Worm (Caenorhabditis elegans) whole organism, L1 larva: ENCODE data around the gene fipr-6.

ENCODE experiments used
- C04F5.9 ChIP-seq: sonication (generic microtip); optimal IDR thresholded peaks from 2 replicates; lab custom pipeline; 2016; ENCODE audit warnings: missing genetic modification characterization, missing compliant biosample characterization
- F16B12.6 ChIP-seq: fragments of 150-350 bp; optimal IDR thresholded peaks from 2 replicates; lab custom pipeline; 2014; ENCODE audit warnings: missing biosample characterization, missing genetic modification characterization
- aha-1 ChIP-seq: fragments of 150-350 bp; optimal IDR thresholded peaks from 2 replicates; lab custom pipeline; 2014; ENCODE audit warnings: missing biosample characterization, missing genetic modification characterization
- aly-2 ChIP-seq: fragments of 150-350 bp; optimal IDR thresholded peaks from 2 replicates; lab custom pipeline; 2014; ENCODE audit warnings: missing biosample characterization, missing genetic modification characterization
- ceh-8 ChIP-seq: fragments of 200-800 bp; sonication (Bioruptor generic); optimal IDR thresholded peaks from 2 replicates; lab custom pipeline; 2018; ENCODE audit warnings: mild to moderate bottlenecking, missing genetic modification characterization, moderate library complexity, missing compliant biosample characterization
- ceh-88 ChIP-seq: fragments of 200-800 bp; sonication (Bioruptor generic); IDR thresholded peaks from 2 replicates; pipeline ENCODE4 v1.3.6; 2022; ENCODE audit warnings: missing genetic modification characterization, missing compliant biosample characterization
- ces-1 ChIP-seq: fragments of 150-350 bp; optimal IDR thresholded peaks from 2 replicates; lab custom pipeline; 2014; ENCODE audit warnings: missing biosample characterization, missing genetic modification reagents, missing genetic modification characterization
- efl-1 ChIP-seq, 4 experiments: fragments of 150-350 bp; optimal IDR thresholded peaks in 3 of 4; peaks in 1 of 4; 1 replicate in 1 of 4; 2 replicates in 3 of 4; lab custom pipeline; 2014; ENCODE audit warnings: missing biosample characterization in 2 of 4, missing genetic modification characterization in 2 of 4, missing genetic modification reagents in 2 of 4
- egl-13 ChIP-seq: sonication (generic microtip); optimal IDR thresholded peaks from 2 replicates; lab custom pipeline; 2016; ENCODE audit warnings: missing genotype, missing genetic modification reagents, missing genetic modification characterization, missing compliant biosample characterization
- egl-27 ChIP-seq, 2 experiments: fragments of 150-350 bp in 1 of 2; sonication (generic microtip); optimal IDR thresholded peaks; 3 replicates each; lab custom pipeline; 2017 to 2018; ENCODE audit warnings: missing biosample characterization in 2 of 2, missing genetic modification characterization in 2 of 2, missing genetic modification reagents in 2 of 2
- elt-2 ChIP-seq: sonication (generic microtip); optimal IDR thresholded peaks from 2 replicates; lab custom pipeline; 2016; ENCODE audit warnings: missing genetic modification characterization, mild to moderate bottlenecking, inconsistent platforms, missing compliant biosample characterization, missing genetic modification reagents
- fkh-4 ChIP-seq: sonication (generic microtip); optimal IDR thresholded peaks from 2 replicates; lab custom pipeline; 2016; ENCODE audit warnings: missing compliant biosample characterization, missing genetic modification characterization, borderline replicate concordance
- fkh-8 ChIP-seq: sonication (generic microtip); optimal IDR thresholded peaks from 2 replicates; lab custom pipeline; 2016; ENCODE audit warnings: mild to moderate bottlenecking, missing genetic modification characterization, missing compliant biosample characterization
- fos-1 ChIP-seq: fragments of 150-350 bp; optimal IDR thresholded peaks from 2 replicates; lab custom pipeline; 2014; ENCODE audit warnings: missing biosample characterization, missing genetic modification characterization
- hlh-4 ChIP-seq: sonication (generic microtip); optimal IDR thresholded peaks from 2 replicates; lab custom pipeline; 2016; ENCODE audit warnings: mild to moderate bottlenecking, missing genetic modification characterization, missing compliant biosample characterization
- isw-1 ChIP-seq: fragments of 200-800 bp; sonication (Bioruptor generic); IDR thresholded peaks from 2 replicates; pipeline ENCODE4 v1.3.6; 2022; ENCODE audit warnings: missing genetic modification characterization, missing compliant biosample characterization
- lin-13 ChIP-seq: fragments of 150-350 bp; optimal IDR thresholded peaks from 2 replicates; lab custom pipeline; 2014; ENCODE audit warnings: missing biosample characterization, missing genetic modification reagents, missing genetic modification characterization
- lin-15B ChIP-seq: fragments of 150-350 bp; sonication (generic microtip); optimal IDR thresholded peaks from 3 replicates; lab custom pipeline; 2014; ENCODE audit warnings: missing biosample characterization, missing genetic modification characterization
- lin-39 ChIP-seq: fragments of 150-350 bp; optimal IDR thresholded peaks from 2 replicates; lab custom pipeline; 2014; ENCODE audit warnings: missing biosample characterization, missing genetic modification reagents, missing genetic modification characterization
- nhr-12 ChIP-seq: sonication (generic microtip); optimal IDR thresholded peaks from 2 replicates; lab custom pipeline; 2017; ENCODE audit warnings: missing biosample characterization, missing genetic modification characterization
- nhr-19 ChIP-seq: fragments of 200-800 bp; sonication (Bioruptor generic); conservative IDR thresholded peaks from 2 replicates; pipeline ENCODE4 v1.3.6; 2022; ENCODE audit warnings: missing genetic modification characterization, missing compliant biosample characterization
- nhr-20 ChIP-seq: sonication (generic microtip); optimal IDR thresholded peaks from 2 replicates; lab custom pipeline; 2016; ENCODE audit warnings: mild to moderate bottlenecking, missing genetic modification characterization, missing compliant biosample characterization
- nhr-237 ChIP-seq: fragments of 150-350 bp; optimal IDR thresholded peaks from 2 replicates; lab custom pipeline; 2014; ENCODE audit warnings: missing biosample characterization, missing genetic modification characterization
- nhr-47 ChIP-seq: sonication (generic microtip); optimal IDR thresholded peaks from 2 replicates; lab custom pipeline; 2016; ENCODE audit warnings: mild to moderate bottlenecking, missing genetic modification characterization, moderate library complexity, missing compliant biosample characterization
- nhr-71 ChIP-seq: sonication (generic microtip); optimal IDR thresholded peaks from 2 replicates; lab custom pipeline; 2016; ENCODE audit warnings: mild to moderate bottlenecking, missing genetic modification characterization, moderate library complexity, missing compliant biosample characterization
- nhr-76 ChIP-seq: sonication (generic microtip); optimal IDR thresholded peaks from 2 replicates; lab custom pipeline; 2017; ENCODE audit warnings: missing biosample characterization, missing genetic modification characterization
- nhr-90 ChIP-seq: sonication (generic microtip); optimal IDR thresholded peaks from 2 replicates; lab custom pipeline; 2016; ENCODE audit warnings: mild to moderate bottlenecking, missing genetic modification characterization, missing compliant biosample characterization; ENCODE audit not compliant: poor library complexity
- pag-3 ChIP-seq: sonication (generic microtip); optimal IDR thresholded peaks from 2 replicates; lab custom pipeline; 2017; ENCODE audit warnings: missing genetic modification characterization, mild to moderate bottlenecking, missing compliant biosample characterization, antibody characterized with exemption, borderline replicate concordance; ENCODE audit not compliant: insufficient read depth
- pqm-1 ChIP-seq: sonication (generic microtip); optimal IDR thresholded peaks from 3 replicates; lab custom pipeline; 2017; ENCODE audit warnings: missing biosample characterization, missing genetic modification characterization
- rnt-1 ChIP-seq: sonication (generic microtip); optimal IDR thresholded peaks from 2 replicates; lab custom pipeline; 2016; ENCODE audit warnings: mild to moderate bottlenecking, missing genetic modification characterization, moderate library complexity, missing compliant biosample characterization
- snpc-4 ChIP-seq: fragments of 150-350 bp; optimal IDR thresholded peaks from 2 replicates; lab custom pipeline; 2014; ENCODE audit warnings: missing biosample characterization, missing genetic modification characterization
- snu-23 ChIP-seq: sonication (generic microtip); optimal IDR thresholded peaks from 2 replicates; lab custom pipeline; 2016; ENCODE audit warnings: missing genetic modification characterization, missing compliant biosample characterization
- sup-37 ChIP-seq: fragments of 200-800 bp; sonication (Bioruptor generic); optimal IDR thresholded peaks from 2 replicates; lab custom pipeline; 2018; ENCODE audit warnings: mild to moderate bottlenecking, missing genetic modification characterization, missing compliant biosample characterization
- vab-15 ChIP-seq: sonication (generic microtip); optimal IDR thresholded peaks from 2 replicates; lab custom pipeline; 2017; ENCODE audit warnings: missing genotype, mild to moderate bottlenecking, missing genetic modification characterization, missing compliant biosample characterization
- xbp-1 ChIP-seq: sonication (generic microtip); optimal IDR thresholded peaks from 2 replicates; lab custom pipeline; 2016; ENCODE audit warnings: missing genetic modification characterization, missing compliant biosample characterization
- zip-4 ChIP-seq: fragments of 200-800 bp; sonication (Bioruptor generic); optimal IDR thresholded peaks from 2 replicates; lab custom pipeline; 2018; ENCODE audit warnings: mild to moderate bottlenecking, missing genetic modification characterization, moderate library complexity, missing compliant biosample characterization
- ztf-11 ChIP-seq, 2 experiments: sonication (generic microtip); optimal IDR thresholded peaks; 2 replicates each; lab custom pipeline; 2016 to 2017; ENCODE audit warnings: missing genetic modification characterization in 2 of 2, missing biosample characterization in 1 of 2, missing compliant biosample characterization in 1 of 2
- ztf-4 ChIP-seq: fragments of 150-350 bp; optimal IDR thresholded peaks from 2 replicates; lab custom pipeline; 2014; ENCODE audit warnings: missing biosample characterization, missing genetic modification characterization

The fipr-6 gene

ce11 chrV:10210244-10210643, 20.8 kb upstream of the fipr-6 start, which contains the start of gene tftc-3:
tftc-3 (minus strand) TSS chrV:10210344.
- TF ChIP-seq fkh-4 (tag; lab: Kevin White, UChicago): no peak
- no peak for TF ChIP-seq ceh-88 (GFP tag; lab: Robert Waterston, UW)
- no peak for TF ChIP-seq nhr-71
- TF ChIP-seq egl-27 (tag; optimal IDR thresholded peaks at IDR 0.05; lab: Kevin White, UChicago): no peak
- no peak for TF ChIP-seq C04F5.9 (tag; lab: Kevin White, UChicago)
- TF ChIP-seq ztf-4 (tag; lab: Kevin White, UChicago): no peak
- TF ChIP-seq nhr-237 (tag; lab: Kevin White, UChicago): no peak
- TF ChIP-seq hlh-4 (tag; lab: Kevin White, UChicago): no peak
- no peak for TF ChIP-seq lin-15B
- no peak for TF ChIP-seq ceh-8 (GFP tag; lab: Kevin White, UChicago)
- TF ChIP-seq aha-1: no peak
- TF ChIP-seq xbp-1 (tag; lab: Kevin White, UChicago): no peak
- no peak for TF ChIP-seq ces-1 (GFP tag; lab: Kevin White, UChicago)
- no peak for TF ChIP-seq nhr-12 (tag; lab: Kevin White, UChicago)
- no peak for TF ChIP-seq nhr-76 (tag; lab: Kevin White, UChicago)
- no peak for TF ChIP-seq isw-1 (GFP tag; lab: Robert Waterston, UW)

- TF ChIP-seq efl-1 (optimal IDR thresholded peaks at IDR 0.05; lab: Kevin White, UChicago): no peak
- no peak for TF ChIP-seq efl-1 (GFP tag; optimal IDR thresholded peaks at IDR 0.05 in 1 of 2; lab: Kevin White, UChicago)
- TF ChIP-seq elt-2 (tag; lab: Kevin White, UChicago): no peak
- no peak for TF ChIP-seq lin-13 (GFP tag; lab: Kevin White, UChicago)
- no peak for TF ChIP-seq nhr-47 (tag; lab: Kevin White, UChicago)
- no peak for TF ChIP-seq xbp-1 (tag; lab: Kevin White, UChicago)
- no peak for TF ChIP-seq lin-39
- no peak for TF ChIP-seq nhr-71
- no peak for TF ChIP-seq nhr-76 (tag; lab: Kevin White, UChicago)
- TF ChIP-seq nhr-20 (tag; lab: Kevin White, UChicago): no peak
- TF ChIP-seq fkh-8 (tag; lab: Kevin White, UChicago): no peak
These were observed 19.0 kb upstream of the fipr-6 start, which contains the start of gene zhit-3 for ce11 chrV:10212027-10212426. zhit-3 (minus strand) TSS chrV:10212127.

ce11 chrV:10212627-10213026, 18.4 kb upstream of the fipr-6 start, which contains the start of gene hpo-40:
hpo-40 (plus strand) TSS chrV:10212927.
- TF ChIP-seq snu-23 (no peak), nhr-90 (tag; lab: Kevin White, UChicago) (no peak), zip-4 (no peak), rnt-1 (tag; lab: Kevin White, UChicago) (no peak), nhr-19 (GFP tag; lab: Robert Waterston, UW) (no peak), sup-37 (GFP tag; lab: Kevin White, UChicago) (no peak), egl-13 (tag; lab: Kevin White, UChicago) (no peak), fkh-4 (tag; lab: Kevin White, UChicago) (no peak), snpc-4 (tag; lab: Kevin White, UChicago) (no peak), pag-3 (no peak), nhr-71 (no peak), aha-1 (no peak), ztf-11 (tag; optimal IDR thresholded peaks at IDR 0.05; lab: Kevin White, UChicago) (no peak), aly-2 (tag; lab: Kevin White, UChicago) (no peak), pqm-1 (no peak), ceh-8 (GFP tag; lab: Kevin White, UChicago) (no peak), nhr-76 (tag; lab: Kevin White, UChicago) (no peak), F16B12.6 (tag; lab: Kevin White, UChicago) (no peak), vab-15 (tag; lab: Kevin White, UChicago) (no peak), fos-1 (no peak)
